Worm (Caenorhabditis elegans) whole organism, L4/young adult: ENCODE measurements around the gene dpy-28.

Experiments used
- W03F9.2 ChIP-seq: fragments of 150-350 bp; optimal IDR thresholded peaks from 2 replicates; lab custom pipeline; 2014; ENCODE audit warnings: missing biosample characterization, missing genetic modification characterization
- dao-5 ChIP-seq: sonication (generic microtip); optimal IDR thresholded peaks from 2 replicates; lab custom pipeline; 2016; ENCODE audit warnings: missing genotype, missing genetic modification characterization, moderate library complexity, missing compliant biosample characterization
- him-1 ChIP-seq: sonication (generic microtip); optimal IDR thresholded peaks from 2 replicates; lab custom pipeline; 2016; ENCODE audit warnings: missing genotype, missing genetic modification reagents, missing genetic modification characterization, missing compliant biosample characterization

- TF ChIP-seq W03F9.2 (tag; lab: Kevin White, UChicago) = no peak
- TF ChIP-seq him-1 = no peak
- TF ChIP-seq dao-5 (tag; lab: Kevin White, UChicago) = no peak
Observed at ce11 chrIII:10810837-10811814, 48.2 kb downstream of the dpy-28 start.
